Worm (Caenorhabditis elegans) whole organism, midembryonic: ENCODE data around the gene dlat-1.

Experiments
- T22C8.4 ChIP-seq: fragments of 200-800 bp; sonication (Bioruptor generic); IDR thresholded peaks from 2 replicates; pipeline ENCODE4 v1.3.6; 2022; ENCODE audit warnings: missing genetic modification characterization, missing compliant biosample characterization
- cog-1 ChIP-seq: sonication (generic microtip); optimal IDR thresholded peaks from 2 replicates; lab custom pipeline; 2016; ENCODE audit warnings: missing genetic modification characterization, missing compliant biosample characterization
- flt-1 ChIP-seq: fragments of 200-800 bp; sonication (Bioruptor generic); IDR thresholded peaks from 2 replicates; pipeline ENCODE4 v1.3.6; 2022; ENCODE audit warnings: missing genetic modification characterization, missing compliant biosample characterization
- klf-2 ChIP-seq: fragments of 200-800 bp; sonication (Bioruptor generic); conservative IDR thresholded peaks from 2 replicates; pipeline ENCODE4 v1.3.6; 2022; ENCODE audit warnings: missing genetic modification reagents, missing genetic modification characterization, missing compliant biosample characterization
- ztf-29 ChIP-seq: fragments of 200-800 bp; sonication (Bioruptor generic); IDR thresholded peaks from 2 replicates; pipeline ENCODE4 v1.3.6; 2022; ENCODE audit warnings: missing genetic modification reagents, missing genetic modification characterization, missing compliant biosample characterization

ce11 chrV:14427069-14427825, 19.8 kb downstream of the dlat-1 start:
- TF ChIP-seq flt-1 (GFP tag; lab: Robert Waterston, UW), result no peak
- TF ChIP-seq T22C8.4 (GFP tag; lab: Robert Waterston, UW), result no peak
- no peak for TF ChIP-seq klf-2 (GFP tag; lab: Robert Waterston, UW)
- TF ChIP-seq ztf-29 (GFP tag; lab: Robert Waterston, UW), result no peak
- TF ChIP-seq cog-1, result no peak
